Worm (Caenorhabditis elegans): ENCODE results near the gene C05D9.9.
A peak's percentile ranks its signal among the peaks of the same experiment; 100 is the strongest.

- TF ChIP-seq ama-1 (optimal IDR thresholded peaks at IDR 0.05), result no peak
- peak in 1 of 2 experiments; percentile 3 for TF ChIP-seq lin-35 (GFP tag; optimal IDR thresholded peaks at IDR 0.05)
- no peak for TF ChIP-seq dpl-1 (GFP tag; optimal IDR thresholded peaks at IDR 0.05)
- TF ChIP-seq hlh-17 (GFP tag; optimal IDR thresholded peaks at IDR 0.05; ENCODE audit: borderline replicate concordance), result no peak
- TF ChIP-seq ces-1 (GFP tag; optimal IDR thresholded peaks at IDR 0.05), result no peak
- TF ChIP-seq nhr-77 (tag; optimal IDR thresholded peaks at IDR 0.05), result no peak
These were observed at the start of gene C05D9.9 for ce11 chrX:1124146-1124545.
